Worm (Caenorhabditis elegans) whole organism, young adult: ENCODE results near the gene mlk-1.

Source experiments
- B0035.1 ChIP-seq: sonication (generic microtip); optimal IDR thresholded peaks from 2 replicates; lab custom pipeline; 2016; ENCODE audit warnings: missing genetic modification characterization, mild to moderate bottlenecking, missing compliant biosample characterization, missing genotype, missing genetic modification reagents
- B0261.1 ChIP-seq: sonication (generic microtip); optimal IDR thresholded peaks from 2 replicates; lab custom pipeline; 2016; ENCODE audit warnings: mild to moderate bottlenecking, missing genetic modification characterization, moderate library complexity, missing compliant biosample characterization
- C06A6.2 ChIP-seq: fragments of 200-800 bp; sonication (Bioruptor generic); conservative IDR thresholded peaks from 2 replicates; pipeline ENCODE4 v1.3.6; 2022; ENCODE audit warnings: missing genetic modification characterization, missing compliant biosample characterization
- D2030.7 ChIP-seq: fragments of 200-800 bp; sonication (Bioruptor generic); IDR thresholded peaks from 2 replicates; pipeline ENCODE4 v1.3.6; 2022; ENCODE audit warnings: missing genetic modification reagents, missing genetic modification characterization, missing compliant biosample characterization
- F22D6.2 ChIP-seq: sonication (generic microtip); optimal IDR thresholded peaks from 2 replicates; lab custom pipeline; 2016; ENCODE audit warnings: mild to moderate bottlenecking, missing genetic modification characterization, missing compliant biosample characterization
- F55B11.4 ChIP-seq: sonication (generic microtip); optimal IDR thresholded peaks from 2 replicates; lab custom pipeline; 2016; ENCODE audit warnings: missing compliant biosample characterization, missing genetic modification characterization, borderline replicate concordance; ENCODE audit not compliant: insufficient read depth
- F57A8.1 ChIP-seq: fragments of 200-800 bp; sonication (Bioruptor generic); optimal IDR thresholded peaks from 2 replicates; lab custom pipeline; 2018; ENCODE audit warnings: mild to moderate bottlenecking, missing genetic modification characterization, moderate library complexity, missing compliant biosample characterization
- K12H6.12 ChIP-seq: fragments of 200-800 bp; sonication (Bioruptor generic); optimal IDR thresholded peaks from 2 replicates; lab custom pipeline; 2018; ENCODE audit warnings: mild to moderate bottlenecking, missing genetic modification characterization, missing compliant biosample characterization
- akir-1 ChIP-seq: fragments of 200-800 bp; sonication (Bioruptor generic); optimal IDR thresholded peaks from 2 replicates; lab custom pipeline; 2018; ENCODE audit warnings: mild to moderate bottlenecking, missing genetic modification characterization, moderate library complexity, missing compliant biosample characterization
- attf-3 ChIP-seq: fragments of 200-800 bp; sonication (Bioruptor generic); conservative IDR thresholded peaks from 2 replicates; pipeline ENCODE4 v1.3.6; 2022; ENCODE audit warnings: missing genetic modification reagents, missing genetic modification characterization, missing compliant biosample characterization
- cebp-1 ChIP-seq, 2 experiments: fragments of 200-800 bp in 1 of 2; sonication (Bioruptor generic) in 1 of 2; sonication (generic microtip) in 1 of 2; IDR thresholded peaks in 1 of 2; optimal IDR thresholded peaks in 1 of 2; 2 replicates each; pipeline versions ENCODE4 v1.3.6 to Lab custom; 2017 to 2022; ENCODE audit warnings: missing compliant biosample characterization in 2 of 2, missing genetic modification characterization in 2 of 2, mild to moderate bottlenecking in 1 of 2, missing genetic modification reagents in 1 of 2, moderate library complexity in 1 of 2
- ceh-100 ChIP-seq: fragments of 200-800 bp; sonication (Bioruptor generic); IDR thresholded peaks from 2 replicates; pipeline ENCODE4 v1.3.6; 2022; ENCODE audit warnings: missing genetic modification reagents, missing genetic modification characterization, missing compliant biosample characterization
- ceh-27 ChIP-seq: fragments of 200-800 bp; sonication (Bioruptor generic); optimal IDR thresholded peaks from 2 replicates; lab custom pipeline; 2018; ENCODE audit warnings: mild to moderate bottlenecking, missing genetic modification characterization, moderate library complexity, missing compliant biosample characterization
- ceh-40 ChIP-seq: fragments of 200-800 bp; sonication (Bioruptor generic); IDR thresholded peaks from 2 replicates; pipeline ENCODE4 v1.3.6; 2022; ENCODE audit warnings: missing genetic modification characterization, missing compliant biosample characterization
- chd-7 ChIP-seq: sonication (generic microtip); optimal IDR thresholded peaks from 2 replicates; lab custom pipeline; 2016; ENCODE audit warnings: mild to moderate bottlenecking, missing genetic modification characterization, moderate library complexity, missing compliant biosample characterization
- hlh-12 ChIP-seq: sonication (generic microtip); optimal IDR thresholded peaks from 2 replicates; lab custom pipeline; 2016; ENCODE audit warnings: missing genetic modification characterization, missing compliant biosample characterization
- hmg-1.2 ChIP-seq: fragments of 200-800 bp; sonication (Bioruptor generic); IDR thresholded peaks from 2 replicates; pipeline ENCODE4 v1.3.6; 2022; ENCODE audit warnings: missing genetic modification reagents, missing genetic modification characterization, missing compliant biosample characterization
- lin-40 ChIP-seq: sonication (generic microtip); optimal IDR thresholded peaks from 2 replicates; lab custom pipeline; 2016; ENCODE audit warnings: missing genetic modification characterization, mild to moderate bottlenecking, missing compliant biosample characterization, missing genotype, missing genetic modification reagents
- lir-1 ChIP-seq: fragments of 200-800 bp; sonication (Bioruptor generic); conservative IDR thresholded peaks from 2 replicates; pipeline ENCODE4 v1.3.6; 2022; ENCODE audit warnings: missing genetic modification reagents, missing genetic modification characterization, missing compliant biosample characterization
- lsl-1 ChIP-seq: fragments of 200-800 bp; sonication (Bioruptor generic); optimal IDR thresholded peaks from 2 replicates; lab custom pipeline; 2018; ENCODE audit warnings: mild to moderate bottlenecking, missing genetic modification characterization, moderate library complexity, missing compliant biosample characterization
- madf-6 ChIP-seq: fragments of 200-800 bp; sonication (Bioruptor generic); IDR thresholded peaks from 2 replicates; pipeline ENCODE4 v1.3.6; 2022; ENCODE audit warnings: missing genetic modification reagents, missing genetic modification characterization, missing compliant biosample characterization
- mes-4 ChIP-seq: sonication (generic microtip); optimal IDR thresholded peaks from 2 replicates; lab custom pipeline; 2016; ENCODE audit warnings: missing genotype, missing genetic modification characterization, missing compliant biosample characterization
- nhr-179 ChIP-seq: sonication (generic microtip); optimal IDR thresholded peaks from 2 replicates; lab custom pipeline; 2016; ENCODE audit warnings: mild to moderate bottlenecking, missing genetic modification characterization, missing compliant biosample characterization
- nhr-80 ChIP-seq: sonication (generic microtip); optimal IDR thresholded peaks from 2 replicates; lab custom pipeline; 2016; ENCODE audit warnings: missing genetic modification characterization, missing compliant biosample characterization
- pbrm-1 ChIP-seq: fragments of 200-800 bp; sonication (Bioruptor generic); IDR thresholded peaks from 2 replicates; pipeline ENCODE4 v1.3.6; 2022; ENCODE audit warnings: missing genetic modification reagents, missing genetic modification characterization, missing compliant biosample characterization
- sea-2 ChIP-seq: fragments of 200-800 bp; sonication (Bioruptor generic); IDR thresholded peaks from 2 replicates; pipeline ENCODE4 v1.3.6; 2022; ENCODE audit warnings: missing genetic modification characterization, missing compliant biosample characterization
- unc-62 ChIP-seq: fragments of 150-350 bp; optimal IDR thresholded peaks from 2 replicates; lab custom pipeline; 2014; ENCODE audit warnings: missing biosample characterization, missing genetic modification reagents, missing genetic modification characterization
- zim-3 ChIP-seq: sonication (generic microtip); optimal IDR thresholded peaks from 2 replicates; lab custom pipeline; 2017; ENCODE audit warnings: mild to moderate bottlenecking, missing genetic modification characterization, moderate library complexity, missing compliant biosample characterization
- ztf-26 ChIP-seq: sonication (generic microtip); optimal IDR thresholded peaks from 2 replicates; lab custom pipeline; 2017; ENCODE audit warnings: missing genetic modification characterization, missing compliant biosample characterization

The mlk-1 gene

ce11 chrV:5023355-5023754 is 41.3 kb downstream of the mlk-1 start:
- TF ChIP-seq lin-40 (tag; lab: Kevin White, UChicago) (no peak), cebp-1 (GFP tag; IDR thresholded peaks at IDR 0.05; lab: Robert Waterston, UW) (no peak), cebp-1 (tag; optimal IDR thresholded peaks at IDR 0.05; lab: Kevin White, UChicago) (peak; percentile 14), K12H6.12 (tag; lab: Kevin White, UChicago) (no peak)

ce11 chrV:5018810-5019274 is 45.8 kb downstream of the mlk-1 start, which contains the start of gene srr-4:
Gene srr-4, plus strand, starts transcription at chrV:5019224.
- TF ChIP-seq ceh-40 (GFP tag; lab: Robert Waterston, UW) (no peak), F57A8.1 (no peak), nhr-179 (tag; lab: Kevin White, UChicago) (no peak), ztf-26 (tag; lab: Kevin White, UChicago) (no peak), lsl-1 (GFP tag; lab: Kevin White, UChicago) (no peak), lir-1 (GFP tag; lab: Robert Waterston, UW) (no peak), ceh-100 (no peak), hlh-12 (tag; lab: Kevin White, UChicago) (no peak), B0035.1 (tag; lab: Kevin White, UChicago) (no peak), akir-1 (GFP tag; lab: Kevin White, UChicago) (no peak), zim-3 (tag; lab: Kevin White, UChicago) (no peak), hmg-1.2 (GFP tag; lab: Robert Waterston, UW) (no peak), sea-2 (GFP tag; lab: Robert Waterston, UW) (no peak), attf-3 (GFP tag; lab: Robert Waterston, UW) (no peak), ceh-27 (GFP tag; lab: Kevin White, UChicago) (no peak), C06A6.2 (GFP tag; lab: Robert Waterston, UW) (no peak), pbrm-1 (GFP tag; lab: Robert Waterston, UW) (no peak), mes-4 (tag; lab: Kevin White, UChicago) (no peak)

- TF ChIP-seq K12H6.12 (tag; lab: Kevin White, UChicago) = no peak
- peak; percentile 43 for TF ChIP-seq nhr-80 (tag; lab: Kevin White, UChicago)
Observed at ce11 chrV:5018067-5018466, 46.5 kb downstream of the mlk-1 start.

- TF ChIP-seq madf-6 (GFP tag; lab: Robert Waterston, UW) = no peak
- TF ChIP-seq B0261.1 (tag; lab: Kevin White, UChicago) = no peak
- TF ChIP-seq D2030.7 = no peak
- TF ChIP-seq F22D6.2 (tag; lab: Kevin White, UChicago) = no peak
- TF ChIP-seq chd-7 = no peak
Observed at ce11 chrV:5016728-5017127, 47.9 kb downstream of the mlk-1 start.

- TF ChIP-seq lsl-1 (GFP tag; lab: Kevin White, UChicago) = no peak
- TF ChIP-seq F55B11.4 = no peak
- TF ChIP-seq nhr-80 (tag; lab: Kevin White, UChicago) = peak; percentile 31
- no peak for TF ChIP-seq zim-3 (tag; lab: Kevin White, UChicago)
- TF ChIP-seq unc-62 (GFP tag; lab: Kevin White, UChicago) = peak; percentile 59
Observed at ce11 chrV:5012193-5012853, 52.3 kb downstream of the mlk-1 start, which contains the start of gene srr-6. Gene srr-6, plus strand, starts transcription at chrV:5012803.
